Fruit fly (Drosophila melanogaster) S2 (cell line): ENCODE measurements around the gene Cipc.

ENCODE experiments used
- CG8478 ChIP-seq: fragments of >200 bp; optimal IDR thresholded peaks from 2 replicates; lab custom pipeline; 2018
- CTCF ChIP-seq, 2 experiments: fragments of >200 bp; optimal IDR thresholded peaks; 2 replicates each; lab custom pipeline; 2018

dm6 chr3R:26081380-26081991 is 25.2 kb upstream of the Cipc start:
- TF ChIP-seq CTCF (optimal IDR thresholded peaks at IDR 0.05; lab: Kevin White, UChicago) (no peak), CG8478 (no peak)
